Worm (Caenorhabditis elegans): Measurements from ENCODE around the gene cul-1.
A peak's percentile ranks its signal among the peaks of the same experiment; 100 is the strongest.

Gene cul-1

DNA sequence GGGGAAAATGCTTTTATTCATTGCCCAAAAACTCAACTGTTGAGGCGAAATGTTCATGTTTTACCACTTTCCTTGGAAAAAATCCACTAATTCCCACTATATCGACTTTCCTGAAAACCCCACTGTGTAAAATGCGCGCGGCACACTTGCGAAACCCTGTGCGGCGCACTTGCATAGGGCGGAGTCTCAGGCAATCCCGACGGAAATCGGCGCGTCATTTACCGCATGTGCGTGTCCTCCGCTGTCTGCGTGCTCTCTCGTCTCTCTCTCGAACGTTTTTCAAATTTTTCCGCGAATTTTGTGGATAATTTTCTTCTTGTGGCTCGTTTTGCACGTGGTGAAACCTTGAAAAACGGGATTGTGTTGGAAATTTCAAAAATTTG is 9.9 kb upstream of the cul-1 start, which contains the start of gene atx-2:
Gene atx-2 (plus strand): TSS at position 226 of the 383 bp plus-strand sequence.
- peak; percentile 19 for TF ChIP-seq lin-39 (tag; optimal IDR thresholded peaks at IDR 0.05)
- TF ChIP-seq mab-9 (GFP tag; IDR thresholded peaks at IDR 0.05), result peak; percentile 77
- peak in 1 of 2 experiments; percentile 73 for TF ChIP-seq ztf-11 (tag; optimal IDR thresholded peaks at IDR 0.05)
- peak; percentile 39 for TF ChIP-seq irx-1 (tag; optimal IDR thresholded peaks at IDR 0.05)
- TF ChIP-seq mep-1 (tag; optimal IDR thresholded peaks at IDR 0.05), result peak; percentile 62
- peak; percentile 65 for TF ChIP-seq isw-1 (GFP tag; IDR thresholded peaks at IDR 0.05)
- peak; percentile 67 for TF ChIP-seq C16A3.4 (tag; optimal IDR thresholded peaks at IDR 0.05)
- TF ChIP-seq ets-5 (GFP tag; IDR thresholded peaks at IDR 0.05), result no peak
- peak; percentile 7 for TF ChIP-seq ces-1 (GFP tag; optimal IDR thresholded peaks at IDR 0.05)
- TF ChIP-seq egl-27 (tag; optimal IDR thresholded peaks at IDR 0.05), result no peak
- no peak for TF ChIP-seq ama-1 (optimal IDR thresholded peaks at IDR 0.05)
- peak in 1 of 6 experiments; percentile 47 for TF ChIP-seq elt-3 (tag; optimal IDR thresholded peaks at IDR 0.05)
- TF ChIP-seq pax-3 (tag; optimal IDR thresholded peaks at IDR 0.05), result no peak
- peak; percentile 63 for TF ChIP-seq tbx-2 (tag; optimal IDR thresholded peaks at IDR 0.05)
- no peak for TF ChIP-seq unc-30 (tag; optimal IDR thresholded peaks at IDR 0.05)
- TF ChIP-seq nhr-47 (tag; optimal IDR thresholded peaks at IDR 0.05), result peak; percentile 82
- peak; percentile 71 for TF ChIP-seq xbp-1 (tag; optimal IDR thresholded peaks at IDR 0.05)
- peak; percentile 68 to 78 (median 73) for TF ChIP-seq ceh-82 (tag; optimal IDR thresholded peaks at IDR 0.05)
- peak; percentile 69 for TF ChIP-seq snpc-4 (tag; optimal IDR thresholded peaks at IDR 0.05)
- peak; percentile 79 for TF ChIP-seq lin-14 (GFP tag; optimal IDR thresholded peaks at IDR 0.05)
- peak; percentile 75 for TF ChIP-seq lin-13 (GFP tag; optimal IDR thresholded peaks at IDR 0.05)
- no peak for TF ChIP-seq nhr-11 (tag; optimal IDR thresholded peaks at IDR 0.05)
- TF ChIP-seq nhr-19 (GFP tag; conservative IDR thresholded peaks at IDR 0.05), result peak; percentile 79
- no peak for TF ChIP-seq fos-1 (tag; optimal IDR thresholded peaks at IDR 0.05)
- peak; percentile 81 for TF ChIP-seq fkh-8 (tag; optimal IDR thresholded peaks at IDR 0.05)
- peak; percentile 75 to 76 for TF ChIP-seq efl-1 (optimal IDR thresholded peaks at IDR 0.05)
- peak; percentile 61 to 97 for TF ChIP-seq efl-1 (GFP tag; optimal IDR thresholded peaks at IDR 0.05 in 1 of 2)
- no peak for TF ChIP-seq mef-2 (tag; optimal IDR thresholded peaks at IDR 0.05)
- TF ChIP-seq ceh-88 (GFP tag; IDR thresholded peaks at IDR 0.05), result peak; percentile 6; the same call in 1 of the 2 replicates
- TF ChIP-seq nhr-76 (tag; optimal IDR thresholded peaks at IDR 0.05), result peak; percentile 44
- peak; percentile 33 for TF ChIP-seq blmp-1 (tag; optimal IDR thresholded peaks at IDR 0.05)
- peak; percentile 70 for TF ChIP-seq nhr-90 (tag; optimal IDR thresholded peaks at IDR 0.05; ENCODE audit: poor library complexity)
- no peak for TF ChIP-seq hlh-17 (GFP tag; optimal IDR thresholded peaks at IDR 0.05; ENCODE audit: borderline replicate concordance)
- peak; percentile 75 for TF ChIP-seq nhr-71 (tag; optimal IDR thresholded peaks at IDR 0.05)
- no peak for TF ChIP-seq zag-1 (tag; optimal IDR thresholded peaks at IDR 0.05)
- TF ChIP-seq skn-1 (tag; optimal IDR thresholded peaks at IDR 0.05), result peak; percentile 73
- TF ChIP-seq rnt-1 (tag; optimal IDR thresholded peaks at IDR 0.05), result peak; percentile 96
- peak; percentile 9 for TF ChIP-seq aha-1 (tag; optimal IDR thresholded peaks at IDR 0.05)
- no peak for TF ChIP-seq nhr-28 (tag; optimal IDR thresholded peaks at IDR 0.05)
- no peak for TF ChIP-seq pag-3 (tag; optimal IDR thresholded peaks at IDR 0.05; ENCODE audit: borderline replicate concordance, insufficient read depth)
- peak; percentile 65 for TF ChIP-seq unc-86 (tag; optimal IDR thresholded peaks at IDR 0.05)
- TF ChIP-seq C34B4.2 (tag; optimal IDR thresholded peaks at IDR 0.05), result peak; percentile 9
- peak; percentile 65 for TF ChIP-seq unc-130 (tag; optimal IDR thresholded peaks at IDR 0.05)
- TF ChIP-seq zip-4 (GFP tag; optimal IDR thresholded peaks at IDR 0.05), result peak; percentile 46
- peak; percentile 37 for TF ChIP-seq ceh-8 (GFP tag; optimal IDR thresholded peaks at IDR 0.05)
- peak; percentile 48 for TF ChIP-seq nhr-20 (tag; optimal IDR thresholded peaks at IDR 0.05)
- peak; percentile 11 for TF ChIP-seq C04F5.9 (tag; optimal IDR thresholded peaks at IDR 0.05)
- TF ChIP-seq dsc-1 (tag; optimal IDR thresholded peaks at IDR 0.05), result peak; percentile 83
- no peak for TF ChIP-seq nhr-12 (tag; optimal IDR thresholded peaks at IDR 0.05)
- peak; percentile 77 for TF ChIP-seq nhr-85 (tag)
- TF ChIP-seq F16B12.6 (tag; optimal IDR thresholded peaks at IDR 0.05), result peak; percentile 55
- TF ChIP-seq ceh-90 (tag; optimal IDR thresholded peaks at IDR 0.05), result no peak
- no peak for TF ChIP-seq sptf-1 (tag; optimal IDR thresholded peaks at IDR 0.05)
- peak; percentile 76 for TF ChIP-seq lir-3 (tag; optimal IDR thresholded peaks at IDR 0.05; ENCODE audit: poor library complexity)
